Fruit fly (Drosophila melanogaster) whole organism, adult: ENCODE data around the gene psh.

Source experiments
- Clk ChIP-seq: fragments of 200-800 bp; sonication (Bioruptor generic); optimal IDR thresholded peaks from 2 replicates; lab custom pipeline; 2017; ENCODE audit warnings: missing biosample characterization, missing genetic modification characterization
- Crg-1 ChIP-seq: fragments of 200-800 bp; sonication (Bioruptor generic); optimal IDR thresholded peaks from 2 replicates; lab custom pipeline; 2016; ENCODE audit warnings: missing biosample characterization, missing genetic modification characterization
- pad ChIP-seq: fragments of 200-800 bp; sonication (Bioruptor generic); optimal IDR thresholded peaks from 3 replicates; lab custom pipeline; 2017; ENCODE audit warnings: missing biosample characterization, missing genetic modification characterization, mild to moderate bottlenecking, moderate library complexity, missing genetic modification reagents

- TF ChIP-seq Crg-1 (no peak), Clk (no peak), pad (GFP tag; lab: Kevin White, UChicago) (peak; percentile 58)
Observed at dm6 chrX:18512271-18512679, 25.6 kb upstream of the psh start, which contains the start of gene Ggt-1.
